Worm (Caenorhabditis elegans) whole organism, L3 larva: Measurements from ENCODE around the gene C17C3.6.

Experiments used
- R02D3.7 ChIP-seq: fragments of 150-350 bp; optimal IDR thresholded peaks from 2 replicates; lab custom pipeline; 2014; ENCODE audit warnings: missing biosample characterization, missing genetic modification characterization
- aly-2 ChIP-seq: fragments of 150-350 bp; optimal IDR thresholded peaks from 2 replicates; lab custom pipeline; 2014; ENCODE audit warnings: missing biosample characterization, missing genetic modification characterization
- ama-1 ChIP-seq: fragments of 150-350 bp; optimal IDR thresholded peaks from 2 replicates; lab custom pipeline; 2018
- ceh-28 ChIP-seq: fragments of 150-350 bp; optimal IDR thresholded peaks from 2 replicates; lab custom pipeline; 2014; ENCODE audit warnings: missing biosample characterization, missing genetic modification reagents, missing genetic modification characterization
- ceh-82 ChIP-seq: fragments of 150-350 bp; optimal IDR thresholded peaks from 2 replicates; lab custom pipeline; 2014; ENCODE audit warnings: missing biosample characterization, missing genetic modification characterization
- daf-12 ChIP-seq: fragments of 150-350 bp; optimal IDR thresholded peaks from 2 replicates; lab custom pipeline; 2014; ENCODE audit warnings: missing biosample characterization, missing genetic modification reagents, missing genetic modification characterization
- egl-27 ChIP-seq: sonication (generic microtip); optimal IDR thresholded peaks from 4 replicates; lab custom pipeline; 2017; ENCODE audit warnings: missing biosample characterization, missing genetic modification reagents, missing genetic modification characterization
- elt-1 ChIP-seq: fragments of 150-350 bp; optimal IDR thresholded peaks from 2 replicates; lab custom pipeline; 2014; ENCODE audit warnings: missing biosample characterization, missing genetic modification characterization
- elt-2 ChIP-seq: sonication (generic microtip); optimal IDR thresholded peaks from 2 replicates; lab custom pipeline; 2016; ENCODE audit warnings: missing genetic modification reagents, mild to moderate bottlenecking, missing genetic modification characterization, missing compliant biosample characterization
- elt-3 ChIP-seq, 3 experiments: fragments of 150-350 bp in 1 of 3; sonication (generic microtip) in 2 of 3; optimal IDR thresholded peaks; 2 replicates in 2 of 3; 4 replicates in 1 of 3; lab custom pipeline; 2014 to 2017; ENCODE audit warnings: missing biosample characterization in 3 of 3, missing genetic modification characterization in 3 of 3
- fkh-10 ChIP-seq: sonication (generic microtip); optimal IDR thresholded peaks from 2 replicates; lab custom pipeline; 2017; ENCODE audit warnings: missing biosample characterization, missing genetic modification reagents, missing genetic modification characterization
- fkh-2 ChIP-seq: fragments of 150-350 bp; optimal IDR thresholded peaks from 2 replicates; lab custom pipeline; 2014; ENCODE audit warnings: missing biosample characterization, missing genetic modification reagents, missing genetic modification characterization
- fos-1 ChIP-seq: fragments of 150-350 bp; optimal IDR thresholded peaks from 2 replicates; lab custom pipeline; 2014; ENCODE audit warnings: missing biosample characterization, missing genetic modification characterization
- lin-15B ChIP-seq: fragments of 150-350 bp; optimal IDR thresholded peaks from 2 replicates; lab custom pipeline; 2014; ENCODE audit warnings: missing biosample characterization, missing genetic modification characterization
- lin-39 ChIP-seq: fragments of 150-350 bp; optimal IDR thresholded peaks from 2 replicates; lab custom pipeline; 2018; ENCODE audit warnings: missing biosample characterization, missing genetic modification reagents, missing genetic modification characterization
- mdl-1 ChIP-seq: fragments of 150-350 bp; optimal IDR thresholded peaks from 2 replicates; lab custom pipeline; 2014; ENCODE audit warnings: missing biosample characterization, missing genetic modification characterization
- nfya-1 ChIP-seq: sonication (generic microtip); optimal IDR thresholded peaks from 2 replicates; lab custom pipeline; 2017; ENCODE audit warnings: missing genetic modification characterization, mild to moderate bottlenecking, missing compliant biosample characterization, antibody characterized with exemption, moderate library complexity; ENCODE audit not compliant: insufficient read depth
- nhr-11 ChIP-seq: fragments of 150-350 bp; optimal IDR thresholded peaks from 2 replicates; lab custom pipeline; 2014; ENCODE audit warnings: missing biosample characterization, missing genetic modification characterization
- nhr-12 ChIP-seq: fragments of 150-350 bp; optimal IDR thresholded peaks from 2 replicates; lab custom pipeline; 2014; ENCODE audit warnings: missing biosample characterization, missing genetic modification characterization
- nhr-23 ChIP-seq: fragments of 150-350 bp; optimal IDR thresholded peaks from 2 replicates; lab custom pipeline; 2014; ENCODE audit warnings: missing biosample characterization, missing genetic modification reagents, missing genetic modification characterization
- nhr-25 ChIP-seq: sonication (generic microtip); optimal IDR thresholded peaks from 2 replicates; lab custom pipeline; 2017; ENCODE audit warnings: missing biosample characterization, missing genetic modification characterization
- nhr-76 ChIP-seq: fragments of 150-350 bp; sonication (generic microtip); optimal IDR thresholded peaks from 5 replicates; lab custom pipeline; 2014; ENCODE audit warnings: missing biosample characterization, missing genetic modification characterization
- pha-4 ChIP-seq: fragments of 150-350 bp; optimal IDR thresholded peaks from 2 replicates; lab custom pipeline; 2014; ENCODE audit warnings: missing biosample characterization, missing genetic modification reagents, missing genetic modification characterization
- pqm-1 ChIP-seq: fragments of 150-350 bp; optimal IDR thresholded peaks from 2 replicates; lab custom pipeline; 2017; ENCODE audit warnings: missing biosample characterization, missing genetic modification characterization, inconsistent platforms
- sea-2 ChIP-seq: fragments of 150-350 bp; sonication (generic microtip); optimal IDR thresholded peaks from 4 replicates; lab custom pipeline; 2014; ENCODE audit warnings: missing biosample characterization, missing genetic modification reagents, missing genetic modification characterization
- skn-1 ChIP-seq: fragments of 150-350 bp; optimal IDR thresholded peaks from 2 replicates; lab custom pipeline; 2014; ENCODE audit warnings: missing biosample characterization, missing genetic modification characterization
- ztf-4 ChIP-seq: fragments of 150-350 bp; optimal IDR thresholded peaks from 2 replicates; lab custom pipeline; 2014; ENCODE audit warnings: missing biosample characterization, missing genetic modification characterization

Gene C17C3.6

DNA sequence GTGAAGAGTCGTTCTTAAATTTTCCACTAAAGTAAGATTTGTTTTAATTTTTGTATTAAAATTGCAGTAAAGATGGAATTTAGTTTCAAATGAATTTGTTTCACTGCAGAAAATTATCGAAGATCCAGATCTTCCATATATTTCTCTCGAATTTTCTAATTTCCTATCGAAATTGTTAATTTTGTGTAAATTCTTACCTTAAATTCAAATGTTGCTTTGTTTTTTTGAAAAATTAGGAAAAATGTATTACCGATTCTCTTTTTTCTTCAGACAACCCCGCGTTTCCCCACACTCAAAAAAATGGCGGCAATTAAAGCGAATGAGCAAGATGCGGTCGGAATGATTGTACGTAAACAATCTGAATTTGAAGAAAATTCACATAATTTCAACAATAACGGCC lies at the start of gene C17C3.6:
TSS of gene C17C3.6 (plus strand) at position 301 of the 400 bp plus-strand sequence.
- TF ChIP-seq skn-1 (tag; lab: Kevin White, UChicago) (no peak), ceh-28 (tag; lab: Kevin White, UChicago) (no peak), nhr-12 (tag; lab: Kevin White, UChicago) (no peak), daf-12 (tag; lab: Kevin White, UChicago) (no peak)

DNA sequence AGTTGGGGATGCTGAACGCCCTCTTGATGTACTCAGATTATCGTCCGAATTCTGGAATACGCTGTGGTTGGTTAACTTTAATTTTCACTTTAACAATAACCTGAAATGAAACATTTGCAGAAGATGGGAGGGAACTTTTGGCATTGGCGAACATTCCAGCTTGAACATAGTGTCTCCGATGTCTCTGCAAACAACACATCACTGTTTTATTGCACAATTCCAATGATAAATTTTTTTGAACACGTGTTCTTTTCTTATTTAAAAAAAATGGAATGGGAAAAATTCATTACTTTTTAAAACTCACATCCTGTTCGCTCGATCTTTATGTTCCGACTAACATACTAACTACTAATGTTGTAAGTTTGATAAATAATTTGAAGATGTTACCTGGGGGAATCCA lies 49.4 kb upstream of the C17C3.6 start, which contains the start of gene fzy-1:
TSS of gene fzy-1 (plus strand) at position 301 of the 400 bp plus-strand sequence.
- TF ChIP-seq R02D3.7 (tag; lab: Kevin White, UChicago), result no peak
- no peak for TF ChIP-seq sea-2 (GFP tag; lab: Kevin White, UChicago)
- TF ChIP-seq nhr-11, result no peak
- TF ChIP-seq aly-2 (tag; lab: Kevin White, UChicago), result no peak
- TF ChIP-seq egl-27 (tag; lab: Kevin White, UChicago), result no peak
- TF ChIP-seq nhr-12 (tag; lab: Kevin White, UChicago), result no peak

- TF ChIP-seq elt-1 (tag; lab: Kevin White, UChicago), result peak; percentile 5
- no peak for TF ChIP-seq R02D3.7 (tag; lab: Kevin White, UChicago)
- no peak for TF ChIP-seq pqm-1 (tag; lab: Kevin White, UChicago)
- peak; percentile 13 for TF ChIP-seq elt-2 (tag; lab: Kevin White, UChicago)
- no peak for TF ChIP-seq mdl-1 (tag; lab: Kevin White, UChicago)
- no peak for TF ChIP-seq nhr-12 (tag; lab: Kevin White, UChicago)
- TF ChIP-seq lin-39 (tag; lab: Kevin White, UChicago), result peak; percentile 37
- TF ChIP-seq nfya-1 (tag; lab: Kevin White, UChicago), result peak; percentile 44
- TF ChIP-seq nhr-76 (tag; lab: Kevin White, UChicago), result no peak
- TF ChIP-seq fkh-2 (tag; lab: Kevin White, UChicago), result no peak
- peak; percentile 76 for TF ChIP-seq lin-15B (tag; lab: Kevin White, UChicago)
- TF ChIP-seq fkh-10 (GFP tag; lab: Kevin White, UChicago), result no peak
- TF ChIP-seq egl-27 (tag; lab: Kevin White, UChicago), result no peak
Observed at ce11 chrII:5500986-5501657, 48.7 kb upstream of the C17C3.6 start, which contains the start of gene F12A10.8. F12A10.8 (minus strand) TSS chrII:5501064.

ce11 chrII:5503760-5504159 lies 46.1 kb upstream of the C17C3.6 start, which contains the start of gene cyp-44A1:
cyp-44A1 (plus strand) TSS chrII:5504044.
- peak; percentile 67 for TF ChIP-seq elt-2 (tag; lab: Kevin White, UChicago)
- no peak for TF ChIP-seq ceh-82 (tag; lab: Kevin White, UChicago)

ce11 chrII:5505820-5506287 lies 44.0 kb upstream of the C17C3.6 start, which contains the start of gene npp-24:
npp-24 (plus strand) TSS chrII:5505870.
- TF ChIP-seq lin-15B (tag; lab: Kevin White, UChicago) (peak; percentile 1), fkh-10 (GFP tag; lab: Kevin White, UChicago) (no peak), ama-1 (lab: Kevin White, UChicago) (no peak), pha-4 (tag; lab: Kevin White, UChicago) (peak; percentile 27), skn-1 (tag; lab: Kevin White, UChicago) (no peak), fos-1 (tag; lab: Kevin White, UChicago) (no peak), nhr-23 (no peak), fkh-2 (tag; lab: Kevin White, UChicago) (no peak), elt-2 (tag; lab: Kevin White, UChicago) (peak; percentile 23)

ce11 chrII:5511417-5512353 lies 38.2 kb upstream of the C17C3.6 start:
- TF ChIP-seq elt-3 (tag; optimal IDR thresholded peaks at IDR 0.05; lab: Kevin White, UChicago), result no peak
- TF ChIP-seq nfya-1 (tag; lab: Kevin White, UChicago), result peak; percentile 64
- peak; percentile 63 for TF ChIP-seq elt-1 (tag; lab: Kevin White, UChicago)
- TF ChIP-seq ztf-4, result no peak
- TF ChIP-seq lin-15B (tag; lab: Kevin White, UChicago), result peak; percentile 2
- TF ChIP-seq pha-4 (tag; lab: Kevin White, UChicago), result peak; percentile 38
- TF ChIP-seq nhr-25 (tag; lab: Kevin White, UChicago), result peak; percentile 39
